Fruit fly (Drosophila melanogaster): ENCODE results near the gene CG34140.
A peak's percentile ranks its signal among the peaks of the same experiment; 100 is the strongest.

Gene CG34140

dm6 chr3L:184251-184650, at the start of gene CG34140, which contains the start of the genes Mkp and Mtch (continued):
- no peak for TF ChIP-seq CG18262 (tag; optimal IDR thresholded peaks at IDR 0.05)
- TF ChIP-seq CG12744 (GFP tag; optimal IDR thresholded peaks at IDR 0.05) = peak; percentile 82
- TF ChIP-seq CG17612 (GFP tag; IDR thresholded peaks at IDR 0.05) = no peak
- TF ChIP-seq dysf (GFP tag; IDR thresholded peaks at IDR 0.05) = peak; percentile 76
- TF ChIP-seq CG16815 (GFP tag; optimal IDR thresholded peaks at IDR 0.05) = peak; percentile 72
- peak; percentile 60; the same call in 1 of the 2 replicates for TF ChIP-seq peb (GFP tag; IDR thresholded peaks at IDR 0.05)
- no peak for TF ChIP-seq nau (GFP tag; optimal IDR thresholded peaks at IDR 0.05)
- peak; percentile 91 for TF ChIP-seq ind (GFP tag; optimal IDR thresholded peaks at IDR 0.05)
- peak; percentile 88 for TF ChIP-seq Aef1 (GFP tag; IDR thresholded peaks at IDR 0.05)
- TF ChIP-seq pb (GFP tag; optimal IDR thresholded peaks at IDR 0.05) = peak; percentile 39
- peak; percentile 78 for TF ChIP-seq ase (GFP tag; IDR thresholded peaks at IDR 0.05)
- peak; percentile 74 for TF ChIP-seq CG7556 (GFP tag; optimal IDR thresholded peaks at IDR 0.05)
- no peak for TF ChIP-seq CG10147 (GFP tag; optimal IDR thresholded peaks at IDR 0.05)
- TF ChIP-seq exex (tag; optimal IDR thresholded peaks at IDR 0.05) = no peak
- peak; percentile 75 for TF ChIP-seq ci (GFP tag; IDR thresholded peaks at IDR 0.05)
- peak; percentile 88 for TF ChIP-seq CG3847 (GFP tag; IDR thresholded peaks at IDR 0.05)
- peak; percentile 71 for TF ChIP-seq lmd (GFP tag; IDR thresholded peaks at IDR 0.05)
- TF ChIP-seq CG17385 (GFP tag; optimal IDR thresholded peaks at IDR 0.05) = peak; percentile 74
- TF ChIP-seq CG34376 (GFP tag; optimal IDR thresholded peaks at IDR 0.05) = peak; percentile 69
- TF ChIP-seq Gug (GFP tag; IDR thresholded peaks at IDR 0.05) = peak; percentile 83
- TF ChIP-seq CG4360 (GFP tag; IDR thresholded peaks at IDR 0.05) = peak; percentile 71
- peak; percentile 84 for TF ChIP-seq CG15514 (GFP tag; optimal IDR thresholded peaks at IDR 0.05)
- TF ChIP-seq Meics (GFP tag; optimal IDR thresholded peaks at IDR 0.05) = no peak
- TF ChIP-seq sima (GFP tag; optimal IDR thresholded peaks at IDR 0.05) = peak; percentile 69
- peak; percentile 98 for TF ChIP-seq sens (GFP tag)
- TF ChIP-seq gcm (GFP tag; optimal IDR thresholded peaks at IDR 0.05) = no peak
- TF ChIP-seq vvl (GFP tag; IDR thresholded peaks at IDR 0.05) = peak; percentile 85
- TF ChIP-seq CG11398 (GFP tag; optimal IDR thresholded peaks at IDR 0.05) = peak; percentile 71
- peak; percentile 88 for TF ChIP-seq ERR (GFP tag; optimal IDR thresholded peaks at IDR 0.05)
- peak; percentile 90 to 99 for TF ChIP-seq Pdp1 (GFP tag; optimal IDR thresholded peaks at IDR 0.05)
- TF ChIP-seq Ada2b (GFP tag; IDR thresholded peaks at IDR 0.05) = peak; percentile 73
- TF ChIP-seq gfzf (GFP tag; optimal IDR thresholded peaks at IDR 0.05) = peak; percentile 78
- TF ChIP-seq zfh1 (GFP tag; IDR thresholded peaks at IDR 0.05) = peak; percentile 74
- no peak for TF ChIP-seq CG6854 (GFP tag; optimal IDR thresholded peaks at IDR 0.05)
- no peak for TF ChIP-seq CG4854 (GFP tag; optimal IDR thresholded peaks at IDR 0.05)
- no peak for TF ChIP-seq Tbp (GFP tag; optimal IDR thresholded peaks at IDR 0.05)
- peak; percentile 84 for TF ChIP-seq Mad (GFP tag; optimal IDR thresholded peaks at IDR 0.05)
- TF ChIP-seq insv (GFP tag; optimal IDR thresholded peaks at IDR 0.05) = peak in 1 of 2 experiments; percentile 27
- peak; percentile 92 for TF ChIP-seq vfl (GFP tag; optimal IDR thresholded peaks at IDR 0.05)
- TF ChIP-seq salm (tag; optimal IDR thresholded peaks at IDR 0.05) = peak; percentile 68
- TF ChIP-seq amos (GFP tag; IDR thresholded peaks at IDR 0.05; ENCODE audit: partially characterized antibody) = peak; percentile 89
- TF ChIP-seq CG10209 (GFP tag; optimal IDR thresholded peaks at IDR 0.05) = no peak
- TF ChIP-seq CG1792 (GFP tag; optimal IDR thresholded peaks at IDR 0.05) = peak; percentile 85
- peak; percentile 63 for TF ChIP-seq CG9437 (GFP tag; optimal IDR thresholded peaks at IDR 0.05)
- TF ChIP-seq p53 (GFP tag; optimal IDR thresholded peaks at IDR 0.05) = peak; percentile 70
- no peak for TF ChIP-seq CG15269 (tag; optimal IDR thresholded peaks at IDR 0.05)
- TF ChIP-seq ewg (GFP tag; optimal IDR thresholded peaks at IDR 0.05) = peak; percentile 73
- TF ChIP-seq Jarid2 (GFP tag; optimal IDR thresholded peaks at IDR 0.05) = no peak
- TF ChIP-seq her (GFP tag; optimal IDR thresholded peaks at IDR 0.05) = peak; percentile 79
- no peak for TF ChIP-seq tll (GFP tag; optimal IDR thresholded peaks at IDR 0.05)
- peak; percentile 83 for TF ChIP-seq Atf-2 (GFP tag; optimal IDR thresholded peaks at IDR 0.05)

Measured in whole organism, embryonic.